Worm (Caenorhabditis elegans) whole organism, L4/young adult: Measurements from ENCODE around the gene C14A4.7.

Source experiments
- W03F9.2 ChIP-seq: fragments of 150-350 bp; optimal IDR thresholded peaks from 2 replicates; lab custom pipeline; 2014; ENCODE audit warnings: missing biosample characterization, missing genetic modification characterization
- dao-5 ChIP-seq: sonication (generic microtip); optimal IDR thresholded peaks from 2 replicates; lab custom pipeline; 2016; ENCODE audit warnings: missing genotype, missing genetic modification characterization, moderate library complexity, missing compliant biosample characterization
- him-1 ChIP-seq: sonication (generic microtip); optimal IDR thresholded peaks from 2 replicates; lab custom pipeline; 2016; ENCODE audit warnings: missing genotype, missing genetic modification reagents, missing genetic modification characterization, missing compliant biosample characterization

DNA sequence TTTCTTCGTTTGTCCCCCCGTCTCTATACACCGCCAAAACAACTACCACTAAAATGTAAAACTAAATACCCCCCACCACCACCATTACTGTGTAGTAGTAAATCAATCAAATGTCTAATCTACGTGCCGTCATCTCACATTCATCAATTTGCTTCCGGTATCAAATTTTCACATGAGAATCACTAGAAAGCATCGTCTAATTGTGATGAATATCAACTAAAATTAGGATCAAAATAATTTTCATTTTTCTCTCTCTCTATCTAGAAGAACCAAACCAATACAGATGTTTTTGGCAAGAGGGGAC lies 49.6 kb downstream of the C14A4.7 start:
- TF ChIP-seq him-1 (tag; lab: Kevin White, UChicago) (no peak), dao-5 (tag; lab: Kevin White, UChicago) (no peak), W03F9.2 (tag; lab: Kevin White, UChicago) (no peak)
